Worm (Caenorhabditis elegans): Measurements from ENCODE around the gene tbc-19.

ce11 chrX:14054799-14055198, 42.5 kb upstream of the tbc-19 start:
- TF ChIP-seq ama-1 (optimal IDR thresholded peaks at IDR 0.05) (no peak), nhr-12 (tag; optimal IDR thresholded peaks at IDR 0.05) (no peak), nhr-11 (tag; optimal IDR thresholded peaks at IDR 0.05) (no peak), snpc-4 (tag; optimal IDR thresholded peaks at IDR 0.05) (no peak), unc-62 (GFP tag; optimal IDR thresholded peaks at IDR 0.05) (no peak), zag-1 (tag; optimal IDR thresholded peaks at IDR 0.05) (no peak), lin-39 (tag; optimal IDR thresholded peaks at IDR 0.05) (no peak), tbx-2 (tag; optimal IDR thresholded peaks at IDR 0.05) (no peak), nhr-28 (tag; optimal IDR thresholded peaks at IDR 0.05) (no peak), sea-2 (GFP tag; optimal IDR thresholded peaks at IDR 0.05) (no peak), egl-5 (tag; optimal IDR thresholded peaks at IDR 0.05) (no peak), nhr-23 (tag; optimal IDR thresholded peaks at IDR 0.05) (no peak), nfya-1 (tag; optimal IDR thresholded peaks at IDR 0.05; ENCODE audit: insufficient read depth) (no peak), nhr-237 (tag; optimal IDR thresholded peaks at IDR 0.05) (no peak)
